Worm (Caenorhabditis elegans): ENCODE measurements around the gene C50B6.9.

DNA sequence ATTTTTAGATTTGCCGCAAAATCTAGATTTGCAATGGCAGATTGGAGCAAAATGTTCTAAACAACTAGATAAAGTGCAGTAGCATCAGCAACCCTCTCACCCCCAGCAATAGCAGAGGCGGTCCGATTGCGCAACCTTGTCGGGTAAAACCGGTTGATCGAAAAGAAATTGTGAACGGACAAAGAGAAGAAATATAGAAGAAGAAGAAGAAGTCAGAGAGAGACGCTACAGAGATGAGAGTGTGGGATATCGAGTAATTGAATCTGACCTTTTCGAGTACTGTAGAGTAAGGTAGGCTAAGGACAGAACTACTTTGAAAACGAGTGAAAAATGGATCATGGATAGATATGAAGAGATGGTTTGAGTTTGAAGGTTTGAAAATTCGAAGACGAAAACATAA, 39.7 kb downstream of the C50B6.9 start:
- no peak for TF ChIP-seq lin-11 (tag; optimal IDR thresholded peaks at IDR 0.05)
- no peak for TF ChIP-seq tbx-2 (tag; optimal IDR thresholded peaks at IDR 0.05)
- no peak for TF ChIP-seq fkh-6 (tag; optimal IDR thresholded peaks at IDR 0.05)
- TF ChIP-seq dve-1 (tag; optimal IDR thresholded peaks at IDR 0.05): no peak
- TF ChIP-seq nhr-11 (tag; optimal IDR thresholded peaks at IDR 0.05): no peak
- no peak for TF ChIP-seq pha-4 (tag; optimal IDR thresholded peaks at IDR 0.05)
- TF ChIP-seq madf-2 (tag; optimal IDR thresholded peaks at IDR 0.05): no peak
- no peak for TF ChIP-seq gmeb-2 (tag; optimal IDR thresholded peaks at IDR 0.05)
- TF ChIP-seq ceh-22 (tag; optimal IDR thresholded peaks at IDR 0.05): no peak

All from whole organism, late embryonic.